Fruit fly (Drosophila melanogaster): ENCODE results near the gene Dpck.

Gene Dpck

DNA sequence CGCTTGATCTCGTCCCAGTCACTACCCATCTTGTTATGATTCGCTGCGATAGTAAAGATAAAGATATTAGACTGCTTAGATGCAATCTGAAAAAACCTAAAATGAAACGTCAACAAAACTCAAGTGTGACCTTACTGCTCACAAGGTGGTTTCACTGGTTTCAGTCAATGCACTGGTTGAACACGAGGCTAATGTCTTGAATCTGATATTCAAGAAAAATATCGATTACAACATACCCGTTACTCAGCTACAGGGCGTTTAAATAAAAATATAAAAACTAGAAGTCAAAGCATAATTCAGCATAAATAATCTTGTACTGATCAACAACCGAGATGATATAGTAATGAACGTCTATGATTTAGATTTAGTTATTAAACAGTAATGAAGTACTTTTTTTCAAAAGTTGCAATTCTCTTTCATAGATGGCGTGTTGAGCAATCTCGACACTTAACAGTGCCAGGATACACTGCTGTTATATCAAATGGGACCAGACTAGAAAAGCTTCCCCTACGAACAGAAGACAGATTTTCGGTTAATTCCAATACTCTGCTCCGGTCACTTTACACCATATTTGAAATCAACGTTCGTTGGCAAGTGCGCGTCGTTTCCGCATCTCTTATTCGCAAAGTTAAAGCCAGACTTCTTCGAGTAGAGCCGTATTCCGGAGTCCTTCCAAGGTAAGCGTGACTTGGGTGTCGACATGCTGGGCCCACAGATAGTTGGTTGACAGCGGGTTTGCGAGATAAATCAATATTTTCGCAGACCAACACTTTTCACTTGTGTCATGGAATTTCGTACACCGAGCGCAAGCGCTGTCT, 7.5 kb upstream of the Dpck start, which contains the start of the genes Ufl1 and CG1943 (continued):
- TF ChIP-seq CG10321 (GFP tag; IDR thresholded peaks at IDR 0.05) (no peak), CG6272 (GFP tag; IDR thresholded peaks at IDR 0.05) (no peak), fd102C (GFP tag; optimal IDR thresholded peaks at IDR 0.05) (no peak), CG30431 (GFP tag; optimal IDR thresholded peaks at IDR 0.05) (no peak), sna (GFP tag; IDR thresholded peaks at IDR 0.05; ENCODE audit: partially characterized antibody) (no peak), vnd (GFP tag; IDR thresholded peaks at IDR 0.05; ENCODE audit: partially characterized antibody) (no peak), Taf1 (GFP tag; IDR thresholded peaks at IDR 0.05) (no peak), Jarid2 (GFP tag; optimal IDR thresholded peaks at IDR 0.05) (peak; percentile 9), CG2889 (GFP tag; IDR thresholded peaks at IDR 0.05) (no peak), CG17612 (GFP tag; IDR thresholded peaks at IDR 0.05) (no peak), pan (optimal IDR thresholded peaks at IDR 0.05) (no peak), pan (GFP tag; optimal IDR thresholded peaks at IDR 0.05 in 1 of 2, IDR thresholded peaks at IDR 0.05 in 1 of 2) (no peak), gcm2 (GFP tag; optimal IDR thresholded peaks at IDR 0.05) (no peak), Hr78 (GFP tag; optimal IDR thresholded peaks at IDR 0.05) (no peak), CG15479 (GFP tag; optimal IDR thresholded peaks at IDR 0.05) (peak; percentile 34), nerfin-1 (tag; optimal IDR thresholded peaks at IDR 0.05) (peak; percentile 99), CG16863 (GFP tag; optimal IDR thresholded peaks at IDR 0.05) (no peak), CG12155 (GFP tag; optimal IDR thresholded peaks at IDR 0.05) (no peak), CG17802 (tag; optimal IDR thresholded peaks at IDR 0.05) (no peak), eyg (GFP tag; optimal IDR thresholded peaks at IDR 0.05) (no peak), CG12071 (GFP tag; optimal IDR thresholded peaks at IDR 0.05) (no peak), ttk (GFP tag; IDR thresholded peaks at IDR 0.05) (no peak), CG14710 (tag; optimal IDR thresholded peaks at IDR 0.05) (peak; percentile 94), CG7745 (tag; optimal IDR thresholded peaks at IDR 0.05) (no peak), chif (GFP tag; optimal IDR thresholded peaks at IDR 0.05) (no peak), CG4424 (GFP tag; optimal IDR thresholded peaks at IDR 0.05) (no peak), CG17359 (tag; optimal IDR thresholded peaks at IDR 0.05) (no peak), CG34422 (GFP tag; IDR thresholded peaks at IDR 0.05) (no peak), tll (GFP tag; optimal IDR thresholded peaks at IDR 0.05) (no peak), nau (GFP tag; optimal IDR thresholded peaks at IDR 0.05) (peak; percentile 74), chn (GFP tag; optimal IDR thresholded peaks at IDR 0.05) (no peak), Aef1 (GFP tag; IDR thresholded peaks at IDR 0.05) (no peak), ase (GFP tag; IDR thresholded peaks at IDR 0.05) (no peak), gsb (GFP tag; IDR thresholded peaks at IDR 0.05) (no peak), hth (optimal IDR thresholded peaks at IDR 0.05) (no peak), ro (GFP tag; IDR thresholded peaks at IDR 0.05) (no peak), CG9215 (GFP tag; IDR thresholded peaks at IDR 0.05) (no peak), gro (GFP tag; optimal IDR thresholded peaks at IDR 0.05) (no peak), B-H2 (GFP tag; optimal IDR thresholded peaks at IDR 0.05) (no peak), CG1647 (GFP tag; optimal IDR thresholded peaks at IDR 0.05) (no peak), eve (GFP tag; optimal IDR thresholded peaks at IDR 0.05) (no peak), PHDP (tag; optimal IDR thresholded peaks at IDR 0.05) (no peak), CG3838 (GFP tag; optimal IDR thresholded peaks at IDR 0.05) (no peak), Fer3 (tag; optimal IDR thresholded peaks at IDR 0.05) (no peak), Sry-β (GFP tag; optimal IDR thresholded peaks at IDR 0.05) (no peak), CG7928 (GFP tag; optimal IDR thresholded peaks at IDR 0.05) (no peak), CG10209 (GFP tag; optimal IDR thresholded peaks at IDR 0.05) (no peak), sens-2 (GFP tag; IDR thresholded peaks at IDR 0.05) (no peak), CG8478 (optimal IDR thresholded peaks at IDR 0.05) (no peak), CG8765 (GFP tag; IDR thresholded peaks at IDR 0.05) (no peak), en (GFP tag; optimal IDR thresholded peaks at IDR 0.05) (no peak)

All from whole organism, embryonic.